Fruit fly (Drosophila melanogaster): ENCODE data around the gene IP3K2.

IP3K2 gene

DNA sequence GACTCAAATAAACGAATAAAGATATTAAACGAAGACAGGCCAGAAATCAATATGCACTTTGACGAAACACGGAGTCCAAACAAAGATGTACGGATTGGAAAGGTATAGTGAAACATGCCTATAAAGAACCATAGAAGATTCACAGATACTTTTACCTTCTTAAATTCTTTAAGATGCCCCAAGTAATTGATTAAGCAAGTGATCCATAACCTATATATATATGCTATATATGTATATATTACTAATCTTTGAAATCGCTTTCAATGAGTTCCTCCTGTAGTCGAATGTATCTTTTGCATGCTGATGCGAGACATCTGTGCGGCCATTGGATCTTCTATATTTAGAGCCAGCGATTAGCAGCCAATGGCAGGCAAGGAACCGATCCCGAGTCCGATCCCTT lies 64.7 kb downstream of the IP3K2 start, which contains the start of gene dmrt11E (continued):
- TF ChIP-seq bsh (GFP tag; optimal IDR thresholded peaks at IDR 0.05), result peak in 1 of 2 experiments; percentile 88
- peak; percentile 21 for TF ChIP-seq odd (GFP tag; optimal IDR thresholded peaks at IDR 0.05)
- no peak for TF ChIP-seq mirr (GFP tag; optimal IDR thresholded peaks at IDR 0.05)
- no peak for TF ChIP-seq Dip2 (GFP tag; IDR thresholded peaks at IDR 0.05)
- TF ChIP-seq klu (GFP tag; IDR thresholded peaks at IDR 0.05), result no peak
- no peak for TF ChIP-seq CG13624 (GFP tag; optimal IDR thresholded peaks at IDR 0.05)
- peak; percentile 88 for TF ChIP-seq ara (GFP tag; IDR thresholded peaks at IDR 0.05)
- no peak for TF ChIP-seq CG16813 (GFP tag; IDR thresholded peaks at IDR 0.05; ENCODE audit: partially characterized antibody)
- TF ChIP-seq CG10274 (GFP tag; optimal IDR thresholded peaks at IDR 0.05), result no peak
- no peak for TF ChIP-seq eyg (GFP tag; optimal IDR thresholded peaks at IDR 0.05)
- TF ChIP-seq CG11696 (GFP tag; IDR thresholded peaks at IDR 0.05), result 0 out of 2 replicates have a peak, but pooled peaks have one; percentile 28
- TF ChIP-seq CG7963 (GFP tag; IDR thresholded peaks at IDR 0.05; ENCODE audit: partially characterized antibody), result no peak
- TF ChIP-seq crc (GFP tag; optimal IDR thresholded peaks at IDR 0.05), result no peak
- peak; percentile 71 for TF ChIP-seq Ptx1 (GFP tag; IDR thresholded peaks at IDR 0.05)
- no peak for TF ChIP-seq Sin3A (optimal IDR thresholded peaks at IDR 0.05)
- no peak for TF ChIP-seq aop (GFP tag; IDR thresholded peaks at IDR 0.05)
- peak; percentile 22 for TF ChIP-seq tio (GFP tag; optimal IDR thresholded peaks at IDR 0.05)
- peak; percentile 58 for TF ChIP-seq Xbp1 (GFP tag; optimal IDR thresholded peaks at IDR 0.05)
- no peak for TF ChIP-seq CG11398 (GFP tag; optimal IDR thresholded peaks at IDR 0.05)
- TF ChIP-seq pum (GFP tag; optimal IDR thresholded peaks at IDR 0.05), result no peak
- TF ChIP-seq crol (GFP tag; IDR thresholded peaks at IDR 0.05), result no peak
- TF ChIP-seq Atf3 (GFP tag; optimal IDR thresholded peaks at IDR 0.05), result no peak
- TF ChIP-seq HHEX (GFP tag; optimal IDR thresholded peaks at IDR 0.05), result peak; percentile 13
- TF ChIP-seq az2 (GFP tag; optimal IDR thresholded peaks at IDR 0.05), result peak; percentile 55
- TF ChIP-seq toy (GFP tag; IDR thresholded peaks at IDR 0.05), result no peak
- TF ChIP-seq Hr78 (GFP tag; optimal IDR thresholded peaks at IDR 0.05), result no peak
- TF ChIP-seq crp (GFP tag; optimal IDR thresholded peaks at IDR 0.05), result no peak
- peak; percentile 41; the same call in 1 of the 3 replicates for TF ChIP-seq CG7357 (GFP tag; IDR thresholded peaks at IDR 0.05)
- peak; percentile 80 for TF ChIP-seq ci (GFP tag; IDR thresholded peaks at IDR 0.05)
- TF ChIP-seq CG8388 (GFP tag; optimal IDR thresholded peaks at IDR 0.05), result peak; percentile 71
- no peak for TF ChIP-seq CG17912 (GFP tag; optimal IDR thresholded peaks at IDR 0.05)
- TF ChIP-seq lilli (GFP tag; optimal IDR thresholded peaks at IDR 0.05), result no peak
- TF ChIP-seq Atf6 (GFP tag; IDR thresholded peaks at IDR 0.05), result peak; percentile 29; the same call in 1 of the 2 replicates
- peak; percentile 87 for TF ChIP-seq zfh1 (GFP tag; IDR thresholded peaks at IDR 0.05)
- TF ChIP-seq zen2 (GFP tag; IDR thresholded peaks at IDR 0.05; ENCODE audit: partially characterized antibody), result no peak
- TF ChIP-seq CG17359 (tag; optimal IDR thresholded peaks at IDR 0.05), result peak; percentile 71
- TF ChIP-seq CG17829 (tag; optimal IDR thresholded peaks at IDR 0.05), result peak; percentile 86
- no peak for TF ChIP-seq mld (GFP tag; IDR thresholded peaks at IDR 0.05; ENCODE audit: partially characterized antibody)
- no peak for TF ChIP-seq Opbp (GFP tag; IDR thresholded peaks at IDR 0.05; ENCODE audit: partially characterized antibody)
- no peak for TF ChIP-seq nau (GFP tag; optimal IDR thresholded peaks at IDR 0.05)
- no peak for TF ChIP-seq lbe (GFP tag; optimal IDR thresholded peaks at IDR 0.05)
- peak; percentile 48 for TF ChIP-seq Asciz (GFP tag; optimal IDR thresholded peaks at IDR 0.05)
- TF ChIP-seq CG2678 (tag; optimal IDR thresholded peaks at IDR 0.05), result peak; percentile 68
- TF ChIP-seq ken (GFP tag; IDR thresholded peaks at IDR 0.05), result peak; percentile 59; the same call in 1 of the 3 replicates
- no peak for TF ChIP-seq emc (GFP tag; optimal IDR thresholded peaks at IDR 0.05)
- TF ChIP-seq CG14667 (GFP tag; IDR thresholded peaks at IDR 0.05), result peak; percentile 60
- TF ChIP-seq CG42726 (GFP tag; IDR thresholded peaks at IDR 0.05; ENCODE audit: partially characterized antibody), result no peak
- no peak for TF ChIP-seq Taf1 (GFP tag; IDR thresholded peaks at IDR 0.05)
- TF ChIP-seq Abd-B (GFP tag; optimal IDR thresholded peaks at IDR 0.05), result peak; percentile 41
- no peak for TF ChIP-seq CG7928 (GFP tag; optimal IDR thresholded peaks at IDR 0.05)
- TF ChIP-seq Optix (GFP tag; IDR thresholded peaks at IDR 0.05), result no peak

All from whole organism, embryonic.